Worm (Caenorhabditis elegans) whole organism, L4 larva: ENCODE measurements around the gene B0496.1.

Experiments used
- D1046.2 ChIP-seq: fragments of 200-800 bp; sonication (Bioruptor generic); IDR thresholded peaks from 2 replicates; pipeline ENCODE4 v1.3.6; 2022; ENCODE audit warnings: missing genetic modification characterization, missing compliant biosample characterization
- T26A8.4 ChIP-seq: fragments of 200-800 bp; sonication (Bioruptor generic); IDR thresholded peaks from 2 replicates; pipeline ENCODE4 v1.3.6; 2022; ENCODE audit warnings: missing genetic modification characterization, missing compliant biosample characterization
- Y75B8A.6 ChIP-seq: fragments of 200-800 bp; sonication (Bioruptor generic); IDR thresholded peaks from 2 replicates; pipeline ENCODE4 v1.3.6; 2022; ENCODE audit warnings: missing genetic modification reagents, missing genetic modification characterization, missing compliant biosample characterization
- aha-1 ChIP-seq: fragments of 150-350 bp; peaks from one replicate; lab custom pipeline; 2014; ENCODE audit warnings: missing biosample characterization, missing genetic modification characterization
- arid-1 ChIP-seq: fragments of 200-800 bp; sonication (Bioruptor generic); conservative IDR thresholded peaks from 2 replicates; pipeline ENCODE4 v1.3.6; 2022; ENCODE audit warnings: missing genetic modification reagents, missing genetic modification characterization, missing compliant biosample characterization
- attf-4 ChIP-seq: sonication (generic microtip); optimal IDR thresholded peaks from 3 replicates; lab custom pipeline; 2017; ENCODE audit warnings: missing biosample characterization, missing genetic modification characterization
- ceh-32 ChIP-seq: sonication (generic microtip); optimal IDR thresholded peaks from 2 replicates; lab custom pipeline; 2016; ENCODE audit warnings: mild to moderate bottlenecking, missing genetic modification characterization, missing compliant biosample characterization; ENCODE audit not compliant: poor library complexity
- ceh-44 ChIP-seq: fragments of 200-800 bp; sonication (Bioruptor generic); IDR thresholded peaks from 2 replicates; pipeline ENCODE4 v1.3.6; 2022; ENCODE audit warnings: missing genetic modification reagents, missing genetic modification characterization, missing compliant biosample characterization
- ces-1 ChIP-seq: fragments of 150-350 bp; sonication (generic microtip); optimal IDR thresholded peaks from 4 replicates; lab custom pipeline; 2014; ENCODE audit warnings: missing biosample characterization, missing genetic modification reagents, missing genetic modification characterization
- daf-12 ChIP-seq: fragments of 150-350 bp; optimal IDR thresholded peaks from 2 replicates; lab custom pipeline; 2014; ENCODE audit warnings: missing biosample characterization, missing genetic modification reagents, missing genetic modification characterization
- daf-16 ChIP-seq, 3 experiments: sonication (generic microtip); optimal IDR thresholded peaks; 2 replicates each; lab custom pipeline; 2016 to 2017; ENCODE audit warnings: missing genetic modification characterization in 3 of 3, missing genetic modification reagents in 3 of 3, mild to moderate bottlenecking in 2 of 3, missing compliant biosample characterization in 2 of 3, missing biosample characterization in 1 of 3, moderate library complexity in 1 of 3
- egl-27 ChIP-seq: sonication (generic microtip); optimal IDR thresholded peaks from 3 replicates; lab custom pipeline; 2017; ENCODE audit warnings: missing biosample characterization, missing genetic modification reagents, missing genetic modification characterization
- fkh-10 ChIP-seq: fragments of 150-350 bp; optimal IDR thresholded peaks from 2 replicates; lab custom pipeline; 2014; ENCODE audit warnings: missing biosample characterization, missing genetic modification reagents, missing genetic modification characterization
- fos-1 ChIP-seq: fragments of 150-350 bp; optimal IDR thresholded peaks from 2 replicates; lab custom pipeline; 2014; ENCODE audit warnings: missing biosample characterization, missing genetic modification characterization
- hif-1 ChIP-seq, 2 experiments: sonication (generic microtip); optimal IDR thresholded peaks; 2 replicates each; lab custom pipeline; 2016 to 2017; ENCODE audit warnings: missing compliant biosample characterization in 2 of 2, missing genetic modification characterization in 2 of 2, missing genetic modification reagents in 2 of 2, missing genotype in 2 of 2, mild to moderate bottlenecking in 1 of 2
- hlh-30 ChIP-seq: sonication (generic microtip); optimal IDR thresholded peaks from 2 replicates; lab custom pipeline; 2017; ENCODE audit warnings: antibody characterized with exemption, mild to moderate bottlenecking, missing genetic modification characterization, missing compliant biosample characterization; ENCODE audit not compliant: insufficient read depth
- jun-1 ChIP-seq: fragments of 150-350 bp; optimal IDR thresholded peaks from 2 replicates; lab custom pipeline; 2014; ENCODE audit warnings: missing biosample characterization, missing genetic modification reagents, missing genetic modification characterization
- mxl-2 ChIP-seq: fragments of 200-800 bp; sonication (Bioruptor generic); conservative IDR thresholded peaks from 2 replicates; pipeline ENCODE4 v1.3.6; 2022; ENCODE audit warnings: missing genetic modification reagents, missing genetic modification characterization, missing compliant biosample characterization
- nhr-111 ChIP-seq: fragments of 200-800 bp; sonication (Bioruptor generic); optimal IDR thresholded peaks from 2 replicates; lab custom pipeline; 2018; ENCODE audit warnings: mild to moderate bottlenecking, missing genetic modification characterization, missing compliant biosample characterization
- nhr-25 ChIP-seq: sonication (generic microtip); optimal IDR thresholded peaks from 2 replicates; lab custom pipeline; 2017; ENCODE audit warnings: missing genetic modification characterization, mild to moderate bottlenecking, missing compliant biosample characterization, antibody characterized with exemption, moderate library complexity, borderline replicate concordance; ENCODE audit not compliant: insufficient read depth
- nhr-28 ChIP-seq: fragments of 150-350 bp; optimal IDR thresholded peaks from 2 replicates; lab custom pipeline; 2014; ENCODE audit warnings: missing biosample characterization, missing genetic modification characterization
- php-3 ChIP-seq: fragments of 200-800 bp; sonication (Bioruptor generic); IDR thresholded peaks from 2 replicates; pipeline ENCODE4 v1.3.6; 2022; ENCODE audit warnings: missing genetic modification reagents, missing genetic modification characterization, missing compliant biosample characterization
- saeg-2 ChIP-seq: fragments of 200-800 bp; sonication (Bioruptor generic); IDR thresholded peaks from 2 replicates; pipeline ENCODE4 v1.3.6; 2022; ENCODE audit warnings: missing genetic modification reagents, missing genetic modification characterization, missing compliant biosample characterization
- set-16 ChIP-seq: fragments of 200-800 bp; sonication (Bioruptor generic); IDR thresholded peaks from 2 replicates; pipeline ENCODE4 v1.3.6; 2022; ENCODE audit warnings: missing genetic modification reagents, missing genetic modification characterization, missing compliant biosample characterization
- skn-1 ChIP-seq: fragments of 150-350 bp; optimal IDR thresholded peaks from 2 replicates; lab custom pipeline; 2014; ENCODE audit warnings: missing biosample characterization, missing genetic modification characterization
- spr-3 ChIP-seq: fragments of 200-800 bp; sonication (Bioruptor generic); optimal IDR thresholded peaks from 2 replicates; lab custom pipeline; 2018; ENCODE audit warnings: mild to moderate bottlenecking, missing genetic modification characterization, missing compliant biosample characterization
- tra-1 ChIP-seq: fragments of 200-800 bp; sonication (Bioruptor generic); IDR thresholded peaks from 2 replicates; pipeline ENCODE4 v1.3.6; 2022; ENCODE audit warnings: missing genetic modification reagents, missing genetic modification characterization, missing compliant biosample characterization
- unc-62 ChIP-seq, 3 experiments: fragments of 150-350 bp in 1 of 3; sonication (generic microtip); optimal IDR thresholded peaks in 2 of 3; peaks in 1 of 3; 1 replicate in 1 of 3; 2 replicates in 2 of 3; lab custom pipeline; 2014 to 2017; ENCODE audit warnings: missing biosample characterization in 3 of 3, missing genetic modification characterization in 3 of 3, missing genetic modification reagents in 3 of 3, missing genotype in 1 of 3
- ztf-11 ChIP-seq: fragments of 150-350 bp; optimal IDR thresholded peaks from 2 replicates; lab custom pipeline; 2014; ENCODE audit warnings: missing biosample characterization, missing genetic modification characterization

The B0496.1 gene

DNA sequence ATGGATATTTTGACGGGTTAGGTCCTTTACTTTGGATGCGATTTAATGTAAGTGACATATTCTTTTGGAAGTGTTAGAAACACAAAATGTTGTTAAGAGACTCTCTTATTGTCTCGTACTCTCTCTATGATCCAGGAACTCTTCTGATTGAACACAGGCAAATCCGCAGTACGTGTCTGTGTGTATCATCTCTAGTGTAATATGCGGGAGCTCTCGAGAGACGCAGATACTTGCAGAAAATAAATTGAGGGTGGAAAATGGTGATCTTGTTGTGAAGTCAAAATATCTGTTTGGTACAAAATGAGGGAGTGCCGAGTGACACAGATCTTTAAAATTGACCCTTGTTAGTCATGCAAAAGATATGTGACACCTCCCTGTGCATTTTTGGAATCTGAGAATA is 39.4 kb upstream of the B0496.1 start:
- TF ChIP-seq ztf-11 (tag; lab: Kevin White, UChicago) (no peak), saeg-2 (GFP tag; lab: Robert Waterston, UW) (no peak), mxl-2 (no peak), spr-3 (GFP tag; lab: Kevin White, UChicago) (no peak), arid-1 (GFP tag; lab: Robert Waterston, UW) (no peak), nhr-28 (tag; lab: Kevin White, UChicago) (peak; percentile 31)

- TF ChIP-seq fkh-10 (GFP tag; lab: Kevin White, UChicago) (peak; percentile 86), aha-1 (tag; lab: Kevin White, UChicago) (peak; percentile 1), Y75B8A.6 (GFP tag; lab: Robert Waterston, UW) (no peak)
Measured at ce11 chrIV:7407301-7407700, 38.8 kb upstream of the B0496.1 start.

DNA sequence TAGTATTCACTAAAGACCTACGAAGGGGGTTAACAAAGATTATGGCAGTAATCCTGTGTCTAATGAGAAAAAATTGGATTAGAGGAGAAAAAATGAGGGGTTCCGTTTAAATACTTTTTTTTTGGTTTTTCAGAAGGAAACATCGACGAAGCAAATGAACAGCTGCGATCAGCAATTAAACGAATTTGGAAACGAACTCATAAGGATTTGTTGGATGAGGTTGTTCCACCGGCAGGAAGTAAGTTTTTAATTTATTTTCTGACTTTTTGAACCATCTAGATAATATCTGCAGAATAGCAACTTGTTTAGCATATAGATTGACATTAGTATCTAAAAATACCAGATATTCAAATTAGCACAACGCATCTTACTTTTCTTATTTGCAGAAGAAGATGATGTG is 32.5 kb upstream of the B0496.1 start:
- TF ChIP-seq nhr-25 (tag; lab: Kevin White, UChicago), result no peak
- no peak for TF ChIP-seq nhr-111 (GFP tag; lab: Kevin White, UChicago)
- TF ChIP-seq tra-1 (GFP tag; lab: Robert Waterston, UW), result no peak
- peak; percentile 97 for TF ChIP-seq aha-1 (tag; lab: Kevin White, UChicago)

- TF ChIP-seq ces-1 (GFP tag; lab: Kevin White, UChicago) (peak; percentile 73), fkh-10 (GFP tag; lab: Kevin White, UChicago) (peak; percentile 50), hlh-30 (tag; lab: Kevin White, UChicago) (no peak)
Measured at ce11 chrIV:7414163-7414562, 31.9 kb upstream of the B0496.1 start.

DNA sequence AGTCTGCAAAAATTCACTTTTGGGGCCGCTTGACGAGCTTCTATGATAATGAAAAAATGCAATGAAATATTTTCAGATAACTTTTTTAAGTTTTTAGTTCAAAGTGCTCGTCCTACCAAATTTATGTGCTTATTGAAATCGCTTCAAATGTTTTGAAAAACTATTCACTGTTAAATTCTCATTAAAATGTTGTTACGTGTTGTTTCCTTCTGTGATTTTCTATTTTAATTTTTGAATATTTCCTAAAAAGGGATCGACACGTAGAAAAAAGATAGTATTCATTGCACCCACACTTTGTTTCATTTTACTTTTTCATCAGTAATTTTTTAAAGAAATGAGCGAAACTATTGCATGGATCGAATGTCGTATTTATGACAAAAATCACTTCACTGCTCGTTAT is 27.3 kb upstream of the B0496.1 start, which contains the start of gene B0496.6:
Gene B0496.6, plus strand, starts transcription at position 301 of the 400 bp plus-strand sequence.
- TF ChIP-seq hif-1 (tag; optimal IDR thresholded peaks at IDR 0.05; lab: Kevin White, UChicago), result no peak
- no peak for TF ChIP-seq ceh-32 (tag; lab: Kevin White, UChicago)
- no peak for TF ChIP-seq ztf-11 (tag; lab: Kevin White, UChicago)
- TF ChIP-seq fos-1 (tag; lab: Kevin White, UChicago), result no peak
- TF ChIP-seq D1046.2 (GFP tag; lab: Robert Waterston, UW), result no peak
- no peak for TF ChIP-seq egl-27
- TF ChIP-seq jun-1 (tag; lab: Kevin White, UChicago), result no peak
- no peak for TF ChIP-seq ceh-44 (GFP tag; lab: Robert Waterston, UW)

DNA sequence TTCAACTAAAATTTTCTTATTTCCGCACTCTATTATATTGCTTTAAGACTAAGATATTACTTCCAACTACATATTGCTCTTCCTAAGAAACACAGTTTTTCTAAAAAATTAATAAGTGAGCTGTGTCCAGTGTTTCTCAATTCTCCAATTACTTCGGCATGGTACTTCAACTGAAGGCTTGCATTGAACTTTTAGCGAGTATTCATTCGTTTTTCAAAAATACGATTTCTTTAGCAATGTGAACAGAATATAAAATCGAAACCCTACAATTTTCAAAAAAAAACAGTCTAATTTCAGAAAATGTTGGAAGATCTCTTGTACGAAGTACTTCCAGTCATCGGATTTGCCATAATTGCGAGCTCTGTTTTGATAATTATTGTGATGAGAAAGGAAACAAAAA is 25.2 kb upstream of the B0496.1 start, which contains the start of gene srtx-1:
Gene srtx-1, plus strand, starts transcription at position 301 of the 400 bp plus-strand sequence.
- TF ChIP-seq unc-62 (GFP tag; optimal IDR thresholded peaks at IDR 0.05 in 1 of 2; lab: Kevin White, UChicago), result peak in 1 of 2 experiments; percentile 70
- no peak for TF ChIP-seq unc-62 (tag; optimal IDR thresholded peaks at IDR 0.05; lab: Kevin White, UChicago)
- TF ChIP-seq T26A8.4 (GFP tag; lab: Robert Waterston, UW), result no peak

DNA sequence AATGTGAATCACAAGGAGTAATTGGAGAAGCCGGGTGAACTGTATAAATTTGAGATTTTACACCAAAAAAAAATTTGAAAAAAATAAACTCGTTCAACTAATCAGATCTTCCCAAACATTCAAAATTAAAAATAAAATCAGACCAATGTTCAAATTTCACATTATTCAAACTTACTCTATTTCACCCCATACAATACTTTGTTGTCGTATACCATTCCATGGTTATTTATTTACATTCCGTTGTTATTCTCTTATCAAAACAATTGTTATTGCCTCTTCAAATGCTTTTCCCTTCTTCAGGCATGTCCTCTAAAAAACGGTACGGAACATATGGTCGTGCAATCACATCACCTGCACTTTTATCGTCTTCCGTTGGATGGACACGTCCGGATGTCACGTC is 21.9 kb upstream of the B0496.1 start, which contains the start of gene unc-82:
Gene unc-82, plus strand, starts transcription at position 301 of the 400 bp plus-strand sequence.
- TF ChIP-seq skn-1 (tag; lab: Kevin White, UChicago), result no peak
- no peak for TF ChIP-seq set-16 (GFP tag; lab: Robert Waterston, UW)
- TF ChIP-seq daf-16 (GFP tag; optimal IDR thresholded peaks at IDR 0.05; lab: Kevin White, UChicago), result no peak
- no peak for TF ChIP-seq daf-16 (tag; optimal IDR thresholded peaks at IDR 0.05; lab: Kevin White, UChicago)
- TF ChIP-seq php-3 (GFP tag; lab: Robert Waterston, UW), result no peak
- TF ChIP-seq D1046.2 (GFP tag; lab: Robert Waterston, UW), result no peak
- peak; percentile 74 for TF ChIP-seq aha-1 (tag; lab: Kevin White, UChicago)
- no peak for TF ChIP-seq daf-12 (tag; lab: Kevin White, UChicago)
- TF ChIP-seq attf-4 (tag; lab: Kevin White, UChicago), result no peak
